Worm (Caenorhabditis elegans) whole organism, L3 larva: Measurements from ENCODE around the gene F36H5.8.
A peak's percentile ranks its signal among the peaks of the same experiment; 100 is the strongest.
"Not testable (repeated sequence)": the region's sequence is repeated elsewhere in the genome, so short reads cannot be mapped to it uniquely, and the experiment has no call there.

ENCODE experiments used
- aly-2 ChIP-seq: fragments of 150-350 bp; optimal IDR thresholded peaks from 2 replicates; lab custom pipeline; 2014; ENCODE audit warnings: missing biosample characterization, missing genetic modification characterization
- ceh-28 ChIP-seq: fragments of 150-350 bp; optimal IDR thresholded peaks from 2 replicates; lab custom pipeline; 2014; ENCODE audit warnings: missing biosample characterization, missing genetic modification reagents, missing genetic modification characterization
- ceh-82 ChIP-seq: fragments of 150-350 bp; optimal IDR thresholded peaks from 2 replicates; lab custom pipeline; 2014; ENCODE audit warnings: missing biosample characterization, missing genetic modification characterization
- ceh-9 ChIP-seq: sonication (generic microtip); optimal IDR thresholded peaks from 2 replicates; lab custom pipeline; 2018; ENCODE audit warnings: missing biosample characterization, missing genetic modification characterization
- daf-12 ChIP-seq: fragments of 150-350 bp; optimal IDR thresholded peaks from 2 replicates; lab custom pipeline; 2014; ENCODE audit warnings: missing biosample characterization, missing genetic modification reagents, missing genetic modification characterization
- egl-27 ChIP-seq: sonication (generic microtip); optimal IDR thresholded peaks from 4 replicates; lab custom pipeline; 2017; ENCODE audit warnings: missing biosample characterization, missing genetic modification reagents, missing genetic modification characterization
- elt-1 ChIP-seq: fragments of 150-350 bp; optimal IDR thresholded peaks from 2 replicates; lab custom pipeline; 2014; ENCODE audit warnings: missing biosample characterization, missing genetic modification characterization
- elt-2 ChIP-seq: sonication (generic microtip); optimal IDR thresholded peaks from 2 replicates; lab custom pipeline; 2016; ENCODE audit warnings: missing genetic modification reagents, mild to moderate bottlenecking, missing genetic modification characterization, missing compliant biosample characterization
- fkh-10 ChIP-seq: sonication (generic microtip); optimal IDR thresholded peaks from 2 replicates; lab custom pipeline; 2017; ENCODE audit warnings: missing biosample characterization, missing genetic modification reagents, missing genetic modification characterization
- jun-1 ChIP-seq: fragments of 150-350 bp; optimal IDR thresholded peaks from 2 replicates; lab custom pipeline; 2014; ENCODE audit warnings: missing biosample characterization, missing genetic modification reagents, missing genetic modification characterization
- lin-15B ChIP-seq: fragments of 150-350 bp; optimal IDR thresholded peaks from 2 replicates; lab custom pipeline; 2014; ENCODE audit warnings: missing biosample characterization, missing genetic modification characterization
- lin-39 ChIP-seq: fragments of 150-350 bp; optimal IDR thresholded peaks from 2 replicates; lab custom pipeline; 2018; ENCODE audit warnings: missing biosample characterization, missing genetic modification reagents, missing genetic modification characterization
- mdl-1 ChIP-seq: fragments of 150-350 bp; optimal IDR thresholded peaks from 2 replicates; lab custom pipeline; 2014; ENCODE audit warnings: missing biosample characterization, missing genetic modification characterization
- mml-1 ChIP-seq: fragments of 150-350 bp; sonication (generic microtip); optimal IDR thresholded peaks from 3 replicates; lab custom pipeline; 2014; ENCODE audit warnings: missing biosample characterization, missing genetic modification characterization
- nfya-1 ChIP-seq: sonication (generic microtip); optimal IDR thresholded peaks from 2 replicates; lab custom pipeline; 2017; ENCODE audit warnings: missing genetic modification characterization, mild to moderate bottlenecking, missing compliant biosample characterization, antibody characterized with exemption, moderate library complexity; ENCODE audit not compliant: insufficient read depth
- nhr-12 ChIP-seq: fragments of 150-350 bp; optimal IDR thresholded peaks from 2 replicates; lab custom pipeline; 2014; ENCODE audit warnings: missing biosample characterization, missing genetic modification characterization
- nhr-23 ChIP-seq: fragments of 150-350 bp; optimal IDR thresholded peaks from 2 replicates; lab custom pipeline; 2014; ENCODE audit warnings: missing biosample characterization, missing genetic modification reagents, missing genetic modification characterization
- nhr-237 ChIP-seq: fragments of 150-350 bp; optimal IDR thresholded peaks from 2 replicates; lab custom pipeline; 2014; ENCODE audit warnings: missing biosample characterization, missing genetic modification characterization
- nhr-25 ChIP-seq: sonication (generic microtip); optimal IDR thresholded peaks from 2 replicates; lab custom pipeline; 2017; ENCODE audit warnings: missing biosample characterization, missing genetic modification characterization
- nhr-43 ChIP-seq: sonication (generic microtip); optimal IDR thresholded peaks from 2 replicates; lab custom pipeline; 2016; ENCODE audit warnings: mild to moderate bottlenecking, missing genetic modification characterization, missing compliant biosample characterization; ENCODE audit not compliant: poor library complexity, severe bottlenecking
- nhr-67 ChIP-seq: fragments of 150-350 bp; optimal IDR thresholded peaks from 2 replicates; lab custom pipeline; 2014; ENCODE audit warnings: missing biosample characterization, missing genetic modification characterization
- nhr-76 ChIP-seq: fragments of 150-350 bp; sonication (generic microtip); optimal IDR thresholded peaks from 5 replicates; lab custom pipeline; 2014; ENCODE audit warnings: missing biosample characterization, missing genetic modification characterization
- pha-4 ChIP-seq: fragments of 150-350 bp; optimal IDR thresholded peaks from 2 replicates; lab custom pipeline; 2014; ENCODE audit warnings: missing biosample characterization, missing genetic modification reagents, missing genetic modification characterization
- pqm-1 ChIP-seq: fragments of 150-350 bp; optimal IDR thresholded peaks from 2 replicates; lab custom pipeline; 2017; ENCODE audit warnings: missing biosample characterization, missing genetic modification characterization, inconsistent platforms
- sea-2 ChIP-seq: fragments of 150-350 bp; sonication (generic microtip); optimal IDR thresholded peaks from 4 replicates; lab custom pipeline; 2014; ENCODE audit warnings: missing biosample characterization, missing genetic modification reagents, missing genetic modification characterization
- snpc-4 ChIP-seq: fragments of 150-350 bp; optimal IDR thresholded peaks from 2 replicates; lab custom pipeline; 2014; ENCODE audit warnings: missing biosample characterization, missing genetic modification characterization
- tbx-2 ChIP-seq: sonication (generic microtip); optimal IDR thresholded peaks from 2 replicates; lab custom pipeline; 2016; ENCODE audit warnings: mild to moderate bottlenecking, missing genetic modification characterization, missing compliant biosample characterization
- unc-39 ChIP-seq: sonication (generic microtip); optimal IDR thresholded peaks from 4 replicates; lab custom pipeline; 2017; ENCODE audit warnings: missing biosample characterization, missing genetic modification characterization
- unc-62 ChIP-seq: fragments of 150-350 bp; sonication (generic microtip); optimal IDR thresholded peaks from 4 replicates; lab custom pipeline; 2014; ENCODE audit warnings: missing biosample characterization, missing genetic modification reagents, missing genetic modification characterization
- zag-1 ChIP-seq: fragments of 150-350 bp; optimal IDR thresholded peaks from 2 replicates; lab custom pipeline; 2014; ENCODE audit warnings: missing biosample characterization, missing genetic modification characterization
- ztf-11 ChIP-seq: fragments of 150-350 bp; optimal IDR thresholded peaks from 2 replicates; lab custom pipeline; 2014; ENCODE audit warnings: missing biosample characterization, missing genetic modification characterization

Gene F36H5.8

ce11 chrII:1784799-1785198 lies 34.3 kb upstream of the F36H5.8 start, which contains the start of gene C08F1.11:
TSS of gene C08F1.11 (minus strand) at chrII:1784899.
- TF ChIP-seq lin-39 (tag; lab: Kevin White, UChicago) (no peak), unc-62 (GFP tag; lab: Kevin White, UChicago) (no peak), tbx-2 (tag; lab: Kevin White, UChicago) (no peak), elt-1 (tag; lab: Kevin White, UChicago) (no peak), egl-27 (no peak), unc-39 (tag; lab: Kevin White, UChicago) (no peak), nhr-237 (no peak), lin-15B (no peak), zag-1 (tag; lab: Kevin White, UChicago) (no peak), nhr-25 (tag; lab: Kevin White, UChicago) (no peak), nhr-67 (tag; lab: Kevin White, UChicago) (no peak), nhr-43 (tag; lab: Kevin White, UChicago) (no peak), daf-12 (tag; lab: Kevin White, UChicago) (no peak), jun-1 (tag; lab: Kevin White, UChicago) (no peak)
- TF ChIP-seq, all 47 proteins: peak for 0

- no peak for TF ChIP-seq unc-39 (tag; lab: Kevin White, UChicago)
- TF ChIP-seq elt-2, result peak; percentile 12
These were observed 32.0 kb upstream of the F36H5.8 start, which contains the start of gene math-4 for ce11 chrII:1782474-1782873. TSS of gene math-4 (minus strand) at chrII:1782574.

- TF ChIP-seq aly-2 (tag; lab: Kevin White, UChicago); ztf-11 (tag; lab: Kevin White, UChicago); pqm-1: not testable (repeated sequence)
These were observed 24.7 kb upstream of the F36H5.8 start, which contains the start of gene F36H5.14 for ce11 chrII:1775234-1775633. TSS of gene F36H5.14 (plus strand) at chrII:1775534.

- TF ChIP-seq mml-1 (tag; lab: Kevin White, UChicago) (no peak), tbx-2 (tag; lab: Kevin White, UChicago) (no peak), ceh-28 (tag; lab: Kevin White, UChicago) (no peak), mdl-1 (tag; lab: Kevin White, UChicago) (no peak), nhr-25 (tag; lab: Kevin White, UChicago) (no peak), ceh-82 (tag; lab: Kevin White, UChicago) (no peak), aly-2 (tag; lab: Kevin White, UChicago) (no peak), pha-4 (tag; lab: Kevin White, UChicago) (no peak), nhr-76 (tag; lab: Kevin White, UChicago) (no peak), sea-2 (GFP tag; lab: Kevin White, UChicago) (no peak), ceh-9 (tag; lab: Kevin White, UChicago) (no peak), snpc-4 (tag; lab: Kevin White, UChicago) (no peak), pqm-1 (no peak), nhr-23 (tag; lab: Kevin White, UChicago) (no peak), nfya-1 (tag; lab: Kevin White, UChicago) (no peak), fkh-10 (GFP tag; lab: Kevin White, UChicago) (no peak), nhr-12 (no peak), lin-39 (tag; lab: Kevin White, UChicago) (no peak), nhr-67 (tag; lab: Kevin White, UChicago) (no peak)
These were observed 21.3 kb upstream of the F36H5.8 start, which contains the start of gene math-3 for ce11 chrII:1771785-1772184. TSS of gene math-3 (plus strand) at chrII:1772085.

- peak; percentile 21 for TF ChIP-seq elt-2
These were observed 20.9 kb upstream of the F36H5.8 start, which contains the start of gene math-26 for ce11 chrII:1771347-1771746. TSS of gene math-26 (plus strand) at chrII:1771647.

- TF ChIP-seq pqm-1 (peak; percentile 39), elt-2 (peak; percentile 75)
These were observed 17.0 kb upstream of the F36H5.8 start for ce11 chrII:1767458-1767857.
